Fruit fly (Drosophila melanogaster) ovary, adult (tissue): ENCODE measurements around the gene Pop2.

ENCODE experiments used
- CG17801 ChIP-seq: fragments of 200-800 bp; optimal IDR thresholded peaks from 2 replicates; lab custom pipeline; 2019; ENCODE audit warnings: missing biosample characterization, mild to moderate bottlenecking, missing genetic modification characterization, moderate library complexity; ENCODE audit not compliant: partially characterized antibody

Gene Pop2

dm6 chr3L:12002321-12003248, at the start of gene Pop2, which contains the start of gene CG6928:
Gene Pop2, minus strand, starts transcription at chr3L:12002915.
Gene CG6928, plus strand, starts transcription at chr3L:12003155.
- peak; percentile 44 for TF ChIP-seq CG17801 (GFP tag; lab: Kevin White, UChicago)

DNA sequence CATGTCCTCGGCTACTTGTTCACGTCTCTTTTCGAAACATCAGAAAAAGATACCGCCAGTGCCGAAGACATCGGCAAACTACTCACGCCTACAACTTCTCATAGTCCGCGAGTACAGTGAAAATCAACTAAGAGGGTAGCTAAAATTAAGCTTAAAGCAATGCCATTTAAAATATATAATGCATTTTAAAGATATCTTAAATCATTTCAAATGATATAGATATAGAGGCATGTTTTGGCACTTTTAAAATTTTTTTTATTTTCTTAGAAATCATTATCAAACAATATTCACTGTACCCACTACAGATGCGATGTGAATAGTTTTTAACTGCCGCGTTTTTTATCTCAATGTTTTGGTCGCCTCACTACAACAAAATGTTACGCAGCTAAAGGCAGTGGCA, 47.9 kb upstream of the Pop2 start:
- no peak for TF ChIP-seq CG17801 (GFP tag; lab: Kevin White, UChicago)

dm6 chr3L:12049597-12050311, 47.0 kb upstream of the Pop2 start:
- TF ChIP-seq CG17801 (GFP tag; lab: Kevin White, UChicago) = no peak

DNA sequence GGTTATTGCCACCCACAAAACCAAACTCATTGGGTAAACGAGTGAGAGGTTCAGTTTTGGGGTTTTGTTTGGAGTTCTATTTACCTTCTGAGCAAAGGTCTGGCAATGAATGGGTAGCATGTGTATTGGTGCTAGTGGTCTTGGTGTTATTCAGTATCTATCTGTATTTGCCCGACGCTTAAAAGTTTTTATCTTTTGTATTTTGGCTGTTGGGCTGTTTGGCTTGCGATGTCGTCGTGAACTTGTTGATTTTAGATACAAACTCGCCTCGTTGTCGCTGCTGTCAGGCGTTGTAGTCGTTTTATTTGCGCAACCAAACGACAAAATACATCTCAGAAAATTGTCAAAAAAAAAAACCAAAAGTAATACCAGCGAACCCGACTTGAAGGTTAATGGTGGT, 42.7 kb upstream of the Pop2 start:
- TF ChIP-seq CG17801 (GFP tag; lab: Kevin White, UChicago) = no peak

- TF ChIP-seq CG17801 (GFP tag; lab: Kevin White, UChicago) = no peak
Measured at dm6 chr3L:12044279-12044678, 41.6 kb upstream of the Pop2 start, which contains the start of gene CG43638. Gene CG43638, plus strand, starts transcription at chr3L:12044579.

- TF ChIP-seq CG17801 (GFP tag; lab: Kevin White, UChicago) = no peak
Measured at dm6 chr3L:12042087-12042486, 39.4 kb upstream of the Pop2 start, which contains the start of gene CG6793. Gene CG6793, plus strand, starts transcription at chr3L:12042387.

dm6 chr3L:12040313-12040924, 37.7 kb upstream of the Pop2 start:
- TF ChIP-seq CG17801 (GFP tag; lab: Kevin White, UChicago) = no peak

DNA sequence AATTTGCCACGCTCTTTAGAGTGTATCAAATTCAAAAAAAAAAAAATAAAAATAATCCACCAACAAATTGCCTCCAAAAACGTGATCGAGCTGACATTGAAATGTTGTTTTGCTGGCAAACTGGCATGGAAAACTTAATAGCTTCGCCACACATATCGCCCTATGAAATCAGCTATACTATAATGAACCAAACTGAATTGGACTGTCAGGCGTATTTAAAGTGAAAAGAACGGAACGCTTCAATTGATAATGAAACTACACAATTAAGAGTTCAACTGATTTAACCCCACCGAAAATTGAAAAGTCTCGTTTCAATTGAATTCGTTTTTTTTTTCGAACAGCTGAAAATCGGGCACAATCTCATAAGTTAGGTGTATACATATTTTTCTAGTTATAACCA, 36.4 kb upstream of the Pop2 start:
- TF ChIP-seq CG17801 (GFP tag; lab: Kevin White, UChicago) = no peak

DNA sequence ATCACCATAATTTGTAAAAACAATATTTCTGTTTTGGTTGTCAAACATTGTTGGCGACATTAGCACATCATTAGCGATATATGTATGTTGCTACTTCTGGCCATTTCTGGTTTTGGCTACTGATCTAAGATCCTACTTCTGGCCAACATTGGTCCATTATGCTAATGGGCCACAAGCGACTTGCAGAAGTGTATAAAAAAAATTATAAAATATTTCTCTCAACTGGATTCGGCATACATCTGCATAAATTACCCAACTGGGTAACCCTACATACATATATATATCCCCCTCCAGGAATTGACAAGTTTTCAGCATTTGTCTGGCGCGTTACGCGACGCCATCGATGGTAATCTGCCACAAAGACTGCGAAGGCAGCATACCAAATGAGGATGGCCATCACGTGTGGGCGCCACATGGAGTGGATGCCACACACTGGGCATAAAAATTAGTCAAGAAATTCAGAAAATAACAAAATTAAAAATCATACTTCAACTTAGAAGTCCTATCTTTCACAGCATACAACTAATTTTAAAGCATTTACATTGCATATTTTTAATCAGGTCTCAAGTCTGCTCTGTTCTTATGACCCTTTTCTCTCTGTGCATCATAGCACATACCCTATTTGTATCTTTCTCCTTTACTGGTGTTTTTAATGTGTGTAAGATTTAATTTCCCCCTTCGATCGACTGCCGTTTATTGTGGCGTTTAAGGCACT, 34.9 kb upstream of the Pop2 start:
- no peak for TF ChIP-seq CG17801 (GFP tag; lab: Kevin White, UChicago)

DNA sequence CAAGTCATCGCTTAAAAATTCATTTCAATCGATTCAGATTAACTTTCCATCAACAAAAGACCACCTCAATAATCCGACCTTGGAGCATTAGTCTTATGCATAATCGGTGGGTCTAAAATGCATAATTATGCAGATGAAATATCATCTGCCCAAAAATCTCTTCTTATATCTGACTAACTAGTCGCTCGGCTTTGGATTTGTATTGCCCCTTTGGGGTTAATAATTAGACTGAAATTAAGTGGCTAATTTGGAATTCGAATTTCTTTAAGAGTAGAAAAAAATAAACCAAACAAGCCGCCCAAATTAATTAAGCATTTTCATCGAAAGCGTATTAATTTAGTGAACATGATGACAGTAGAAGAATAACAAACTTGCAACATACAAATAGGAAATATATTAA, 33.9 kb upstream of the Pop2 start:
- no peak for TF ChIP-seq CG17801 (GFP tag; lab: Kevin White, UChicago)

DNA sequence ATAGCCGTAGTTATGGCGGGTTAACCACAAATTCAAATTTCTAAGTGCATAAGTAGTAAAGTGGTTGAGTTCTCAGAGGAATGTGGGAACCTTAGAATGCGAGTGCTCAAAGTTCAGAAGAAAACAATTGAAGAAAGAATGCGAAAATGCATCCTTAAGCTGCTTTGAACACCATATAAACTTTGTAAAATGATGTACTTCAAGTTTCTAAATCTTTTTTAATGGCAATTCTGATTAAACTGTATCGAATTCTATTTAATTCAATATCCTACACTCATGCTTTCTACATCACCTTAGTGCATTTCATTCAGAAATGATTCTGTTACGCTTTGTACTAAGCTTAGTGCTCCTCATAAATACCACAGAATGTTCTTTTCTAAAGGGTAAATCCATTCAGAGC, 29.5 kb upstream of the Pop2 start, which contains the start of gene CG43993:
TSS of gene CG43993 (plus strand) at position 301 of the 400 bp plus-strand sequence.
- TF ChIP-seq CG17801 (GFP tag; lab: Kevin White, UChicago) = no peak

DNA sequence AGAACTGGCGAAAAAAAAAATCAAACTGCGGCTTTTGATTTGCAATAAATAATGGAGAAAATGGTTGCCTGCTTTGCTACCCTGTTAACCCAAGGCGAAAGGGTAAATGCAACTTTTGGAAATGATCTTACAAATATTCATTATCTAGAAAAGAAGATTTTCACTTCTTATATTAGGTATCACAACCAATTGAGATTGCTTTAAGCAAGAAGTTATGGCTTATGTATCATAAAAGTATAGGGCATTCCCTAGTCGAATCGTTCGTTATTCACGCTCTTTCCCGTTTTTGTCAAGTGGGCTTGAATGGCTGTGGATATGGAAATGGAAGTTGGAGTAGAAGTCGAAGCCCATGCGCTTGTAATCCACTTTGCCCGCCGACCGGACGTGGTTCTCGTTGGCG, 27.8 kb upstream of the Pop2 start:
- TF ChIP-seq CG17801 (GFP tag; lab: Kevin White, UChicago) = peak; percentile 3

DNA sequence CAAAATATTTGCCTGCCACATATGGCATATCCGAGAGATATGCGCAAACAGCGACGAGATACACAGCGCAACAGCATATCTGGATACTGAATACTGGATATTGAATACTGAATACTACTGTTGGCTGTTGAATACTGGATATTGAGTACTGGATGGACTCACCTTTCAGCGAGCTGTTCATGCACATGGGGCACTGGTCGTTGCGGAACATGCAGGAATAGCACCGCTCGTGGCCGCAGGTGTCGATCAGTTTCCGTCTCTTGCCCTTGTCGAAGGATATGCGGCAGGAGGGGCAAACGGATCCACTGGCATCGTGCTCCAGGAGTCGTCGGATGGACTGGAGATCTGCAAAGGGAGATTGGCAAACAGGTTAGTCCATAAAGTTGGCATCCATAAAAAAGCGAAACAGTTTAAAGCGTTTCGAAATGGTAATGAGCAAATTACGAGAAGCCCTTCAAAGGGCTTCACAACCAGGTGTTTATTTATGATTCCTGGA, 25.9 kb upstream of the Pop2 start:
- no peak for TF ChIP-seq CG17801 (GFP tag; lab: Kevin White, UChicago)

DNA sequence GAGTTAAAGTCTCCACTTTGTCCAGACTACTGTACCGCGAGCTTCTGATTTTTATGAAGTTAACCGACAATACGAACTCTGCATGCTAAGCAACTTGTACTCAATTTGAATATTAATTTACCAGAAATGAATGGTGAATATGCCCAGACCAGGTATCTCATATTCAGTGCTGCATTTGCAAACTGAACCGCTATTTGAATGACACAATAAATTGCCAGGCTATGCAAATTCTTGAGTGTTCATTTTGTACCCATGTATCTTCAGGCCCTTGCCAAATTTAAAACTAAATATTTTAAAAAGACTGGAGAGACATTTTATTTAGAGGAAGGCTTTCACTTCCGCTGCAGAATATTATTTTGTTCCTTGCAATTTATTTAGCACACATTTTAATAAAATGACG, 25.2 kb upstream of the Pop2 start:
- TF ChIP-seq CG17801 (GFP tag; lab: Kevin White, UChicago) = no peak
